Worm (Caenorhabditis elegans): Measurements from ENCODE around the gene ZK488.5.

ce11 chrV:559940-560339 is 33.1 kb upstream of the ZK488.5 start, which contains the start of gene srx-7:
- TF ChIP-seq ceh-100 (GFP tag; IDR thresholded peaks at IDR 0.05), result no peak
- no peak for TF ChIP-seq pha-4 (tag; optimal IDR thresholded peaks at IDR 0.05)
- no peak for TF ChIP-seq ama-1 (optimal IDR thresholded peaks at IDR 0.05)
- no peak for TF ChIP-seq ama-1 (GFP tag; optimal IDR thresholded peaks at IDR 0.05)
- no peak for TF ChIP-seq madf-10 (tag; optimal IDR thresholded peaks at IDR 0.05)
- no peak for TF ChIP-seq F57C9.4 (tag; optimal IDR thresholded peaks at IDR 0.05)
- no peak for TF ChIP-seq snpc-4 (GFP tag; optimal IDR thresholded peaks at IDR 0.05)
- TF ChIP-seq snpc-4 (tag; optimal IDR thresholded peaks at IDR 0.05), result peak in 1 of 4 experiments; percentile 65
- no peak for TF ChIP-seq hmg-20 (GFP tag; IDR thresholded peaks at IDR 0.05)
- no peak for TF ChIP-seq unc-130 (GFP tag; optimal IDR thresholded peaks at IDR 0.05)
- no peak for TF ChIP-seq aptf-2 (GFP tag; conservative IDR thresholded peaks at IDR 0.05)
- peak; percentile 3 for TF ChIP-seq snpc-1.1 (tag; optimal IDR thresholded peaks at IDR 0.05; ENCODE audit: insufficient read depth)
- no peak for TF ChIP-seq nfya-1 (tag; optimal IDR thresholded peaks at IDR 0.05; ENCODE audit: borderline replicate concordance, insufficient read depth)
- TF ChIP-seq nhr-179 (tag; optimal IDR thresholded peaks at IDR 0.05), result no peak

Measured in whole organism, young adult.